Worm (Caenorhabditis elegans) whole organism, young adult: ENCODE results near the gene fbxa-5.
A peak's percentile ranks its signal among the peaks of the same experiment; 100 is the strongest.

Experiments used
- B0261.1 ChIP-seq: sonication (generic microtip); optimal IDR thresholded peaks from 2 replicates; lab custom pipeline; 2016; ENCODE audit warnings: mild to moderate bottlenecking, missing genetic modification characterization, moderate library complexity, missing compliant biosample characterization
- B0336.3 ChIP-seq: fragments of 200-800 bp; sonication (Bioruptor generic); IDR thresholded peaks from 2 replicates; pipeline ENCODE4 v1.3.6; 2022; ENCODE audit warnings: missing genetic modification characterization, missing compliant biosample characterization
- F37B4.10 ChIP-seq: fragments of 200-800 bp; sonication (Bioruptor generic); IDR thresholded peaks from 2 replicates; pipeline ENCODE4 v1.3.6; 2022; ENCODE audit warnings: missing genetic modification characterization, missing compliant biosample characterization
- F39B2.1 ChIP-seq: fragments of 200-800 bp; sonication (Bioruptor generic); IDR thresholded peaks from 2 replicates; pipeline ENCODE4 v1.3.6; 2022; ENCODE audit warnings: missing genetic modification reagents, missing genetic modification characterization, missing compliant biosample characterization
- F49E8.2 ChIP-seq: sonication (generic microtip); optimal IDR thresholded peaks from 3 replicates; lab custom pipeline; 2017; ENCODE audit warnings: missing genetic modification characterization, mild to moderate bottlenecking, missing compliant biosample characterization, antibody characterized with exemption, moderate library complexity; ENCODE audit not compliant: insufficient read depth
- F55B11.4 ChIP-seq: sonication (generic microtip); optimal IDR thresholded peaks from 2 replicates; lab custom pipeline; 2016; ENCODE audit warnings: missing compliant biosample characterization, missing genetic modification characterization, borderline replicate concordance; ENCODE audit not compliant: insufficient read depth
- Y56A3A.18 ChIP-seq: fragments of 200-800 bp; sonication (Bioruptor generic); IDR thresholded peaks from 2 replicates; pipeline ENCODE4 v1.3.6; 2022; ENCODE audit warnings: missing genetic modification reagents, missing genetic modification characterization, missing compliant biosample characterization
- Y79H2A.3 ChIP-seq: fragments of 200-800 bp; sonication (Bioruptor generic); conservative IDR thresholded peaks from 2 replicates; pipeline ENCODE4 v1.3.6; 2022; ENCODE audit warnings: missing genetic modification reagents, missing genetic modification characterization, missing compliant biosample characterization
- akir-1 ChIP-seq: fragments of 200-800 bp; sonication (Bioruptor generic); optimal IDR thresholded peaks from 2 replicates; lab custom pipeline; 2018; ENCODE audit warnings: mild to moderate bottlenecking, missing genetic modification characterization, moderate library complexity, missing compliant biosample characterization
- atf-7 ChIP-seq: sonication (generic microtip); optimal IDR thresholded peaks from 2 replicates; lab custom pipeline; 2017; ENCODE audit warnings: mild to moderate bottlenecking, missing genetic modification characterization, missing compliant biosample characterization
- bed-2 ChIP-seq: fragments of 200-800 bp; sonication (Bioruptor generic); IDR thresholded peaks from 2 replicates; pipeline ENCODE4 v1.3.6; 2022; ENCODE audit warnings: missing genetic modification reagents, missing genetic modification characterization, missing compliant biosample characterization
- ccch-3 ChIP-seq: fragments of 200-800 bp; sonication (Bioruptor generic); optimal IDR thresholded peaks from 2 replicates; lab custom pipeline; 2018; ENCODE audit warnings: mild to moderate bottlenecking, missing genetic modification characterization, missing compliant biosample characterization
- cebp-1 ChIP-seq, 2 experiments: fragments of 200-800 bp in 1 of 2; sonication (Bioruptor generic) in 1 of 2; sonication (generic microtip) in 1 of 2; IDR thresholded peaks in 1 of 2; optimal IDR thresholded peaks in 1 of 2; 2 replicates each; pipeline versions ENCODE4 v1.3.6 to Lab custom; 2017 to 2022; ENCODE audit warnings: missing compliant biosample characterization in 2 of 2, missing genetic modification characterization in 2 of 2, mild to moderate bottlenecking in 1 of 2, missing genetic modification reagents in 1 of 2, moderate library complexity in 1 of 2
- ceh-40 ChIP-seq: fragments of 200-800 bp; sonication (Bioruptor generic); IDR thresholded peaks from 2 replicates; pipeline ENCODE4 v1.3.6; 2022; ENCODE audit warnings: missing genetic modification characterization, missing compliant biosample characterization
- chd-7 ChIP-seq: sonication (generic microtip); optimal IDR thresholded peaks from 2 replicates; lab custom pipeline; 2016; ENCODE audit warnings: mild to moderate bottlenecking, missing genetic modification characterization, moderate library complexity, missing compliant biosample characterization
- egrh-3 ChIP-seq: fragments of 200-800 bp; sonication (Bioruptor generic); IDR thresholded peaks from 2 replicates; pipeline ENCODE4 v1.3.6; 2022; ENCODE audit warnings: missing genetic modification reagents, missing genetic modification characterization, missing compliant biosample characterization
- ets-4 ChIP-seq: fragments of 200-800 bp; sonication (Bioruptor generic); optimal IDR thresholded peaks from 2 replicates; lab custom pipeline; 2018; ENCODE audit warnings: mild to moderate bottlenecking, missing genetic modification characterization, missing compliant biosample characterization
- gei-17 ChIP-seq: fragments of 200-800 bp; sonication (Bioruptor generic); optimal IDR thresholded peaks from 2 replicates; lab custom pipeline; 2018; ENCODE audit warnings: mild to moderate bottlenecking, missing genetic modification characterization, missing compliant biosample characterization
- hlh-26 ChIP-seq: fragments of 200-800 bp; sonication (Bioruptor generic); conservative IDR thresholded peaks from 2 replicates; pipeline ENCODE4 v1.3.6; 2022; ENCODE audit warnings: missing genetic modification reagents, missing genetic modification characterization, missing compliant biosample characterization
- hmg-20 ChIP-seq: fragments of 200-800 bp; sonication (Bioruptor generic); IDR thresholded peaks from 2 replicates; pipeline ENCODE4 v1.3.6; 2022; ENCODE audit warnings: missing genetic modification reagents, missing genetic modification characterization, missing compliant biosample characterization
- let-607 ChIP-seq, 2 experiments: fragments of 200-800 bp in 1 of 2; sonication (Bioruptor generic) in 1 of 2; sonication (generic microtip) in 1 of 2; optimal IDR thresholded peaks; 2 replicates each; lab custom pipeline; 2016 to 2018; ENCODE audit warnings: mild to moderate bottlenecking in 2 of 2, missing compliant biosample characterization in 2 of 2, missing genetic modification characterization in 2 of 2, moderate library complexity in 2 of 2, missing genotype in 1 of 2
- lsy-27 ChIP-seq: sonication (generic microtip); optimal IDR thresholded peaks from 2 replicates; lab custom pipeline; 2017; ENCODE audit warnings: missing genetic modification characterization, mild to moderate bottlenecking, missing compliant biosample characterization, antibody characterized with exemption, missing genotype, borderline replicate concordance; ENCODE audit not compliant: insufficient read depth
- madf-10 ChIP-seq: sonication (generic microtip); optimal IDR thresholded peaks from 2 replicates; lab custom pipeline; 2016; ENCODE audit warnings: mild to moderate bottlenecking, missing genetic modification characterization, missing compliant biosample characterization
- mxl-1 ChIP-seq: sonication (generic microtip); optimal IDR thresholded peaks from 2 replicates; lab custom pipeline; 2016; ENCODE audit warnings: missing genetic modification characterization, missing compliant biosample characterization
- nfyb-1 ChIP-seq: fragments of 200-800 bp; sonication (Bioruptor generic); IDR thresholded peaks from 2 replicates; pipeline ENCODE4 v1.3.6; 2022; ENCODE audit warnings: missing genetic modification reagents, missing genetic modification characterization, missing compliant biosample characterization
- nhr-80 ChIP-seq: sonication (generic microtip); optimal IDR thresholded peaks from 2 replicates; lab custom pipeline; 2016; ENCODE audit warnings: missing genetic modification characterization, missing compliant biosample characterization
- pha-4 ChIP-seq: fragments of 150-350 bp; sonication (generic microtip); optimal IDR thresholded peaks from 2 replicates; lab custom pipeline; 2014; ENCODE audit warnings: missing biosample characterization, missing genetic modification reagents, missing genetic modification characterization
- rec-8 ChIP-seq, 2 experiments: sonication (generic microtip); optimal IDR thresholded peaks; 2 replicates each; lab custom pipeline; 2016; ENCODE audit warnings: mild to moderate bottlenecking in 2 of 2, missing genetic modification characterization in 2 of 2, missing genetic modification reagents in 2 of 2, missing genotype in 2 of 2, missing biosample characterization in 1 of 2, missing compliant biosample characterization in 1 of 2, moderate library complexity in 1 of 2
- snpc-1.3 ChIP-seq: sonication (generic microtip); optimal IDR thresholded peaks from 2 replicates; lab custom pipeline; 2017; ENCODE audit warnings: missing genetic modification characterization, mild to moderate bottlenecking, missing compliant biosample characterization, antibody characterized with exemption, moderate library complexity, missing genotype, missing genetic modification reagents; ENCODE audit not compliant: insufficient read depth
- snpc-3.4 ChIP-seq: sonication (generic microtip); optimal IDR thresholded peaks from 2 replicates; lab custom pipeline; 2017; ENCODE audit warnings: missing genetic modification characterization, mild to moderate bottlenecking, missing compliant biosample characterization, antibody characterized with exemption, moderate library complexity, missing genotype, missing genetic modification reagents
- somi-1 ChIP-seq: fragments of 200-800 bp; sonication (Bioruptor generic); optimal IDR thresholded peaks from 2 replicates; lab custom pipeline; 2018; ENCODE audit warnings: mild to moderate bottlenecking, missing genetic modification characterization, missing compliant biosample characterization
- xnd-1 ChIP-seq: sonication (generic microtip); optimal IDR thresholded peaks from 2 replicates; lab custom pipeline; 2016; ENCODE audit warnings: missing genotype, missing genetic modification reagents, missing genetic modification characterization, missing compliant biosample characterization
- zfh-2 ChIP-seq: fragments of 200-800 bp; sonication (Bioruptor generic); conservative IDR thresholded peaks from 2 replicates; pipeline ENCODE4 v1.3.6; 2022; ENCODE audit warnings: missing genetic modification reagents, missing genetic modification characterization, missing compliant biosample characterization
- zim-3 ChIP-seq: sonication (generic microtip); optimal IDR thresholded peaks from 2 replicates; lab custom pipeline; 2017; ENCODE audit warnings: mild to moderate bottlenecking, missing genetic modification characterization, moderate library complexity, missing compliant biosample characterization
- ztf-22 ChIP-seq: fragments of 200-800 bp; sonication (Bioruptor generic); optimal IDR thresholded peaks from 2 replicates; lab custom pipeline; 2018; ENCODE audit warnings: mild to moderate bottlenecking, missing genetic modification characterization, moderate library complexity, missing compliant biosample characterization
- ztf-3 ChIP-seq: fragments of 200-800 bp; sonication (Bioruptor generic); optimal IDR thresholded peaks from 2 replicates; lab custom pipeline; 2018; ENCODE audit warnings: mild to moderate bottlenecking, missing genetic modification characterization, missing compliant biosample characterization

fbxa-5 gene

ce11 chrIII:1324513-1324912 lies 15.6 kb downstream of the fbxa-5 start, which contains the start of gene fbxa-14:
Gene fbxa-14, minus strand, starts transcription at chrIII:1324613.
- TF ChIP-seq chd-7 (tag; lab: Kevin White, UChicago): no peak
- no peak for TF ChIP-seq akir-1 (GFP tag; lab: Kevin White, UChicago)
- no peak for TF ChIP-seq F49E8.2 (tag; lab: Kevin White, UChicago)
- TF ChIP-seq zim-3 (tag; lab: Kevin White, UChicago): no peak
- no peak for TF ChIP-seq ztf-3
- no peak for TF ChIP-seq Y56A3A.18 (GFP tag; lab: Robert Waterston, UW)
- no peak for TF ChIP-seq ccch-3 (GFP tag; lab: Kevin White, UChicago)
- no peak for TF ChIP-seq snpc-3.4
- no peak for TF ChIP-seq somi-1 (GFP tag; lab: Kevin White, UChicago)
- TF ChIP-seq let-607 (tag; optimal IDR thresholded peaks at IDR 0.05; lab: Kevin White, UChicago): no peak
- no peak for TF ChIP-seq F55B11.4 (tag; lab: Kevin White, UChicago)
- TF ChIP-seq snpc-1.3: no peak
- no peak for TF ChIP-seq B0261.1

ce11 chrIII:1323555-1323954 lies 16.6 kb downstream of the fbxa-5 start:
- TF ChIP-seq atf-7 (tag; lab: Kevin White, UChicago): peak; percentile 35
- TF ChIP-seq madf-10 (tag; lab: Kevin White, UChicago): no peak
- TF ChIP-seq ets-4: peak; percentile 17
- TF ChIP-seq xnd-1: no peak
- no peak for TF ChIP-seq B0336.3 (GFP tag; lab: Robert Waterston, UW)
- peak; percentile 21; the same call in 1 of the 2 replicates for TF ChIP-seq cebp-1 (GFP tag; IDR thresholded peaks at IDR 0.05; lab: Robert Waterston, UW)
- peak; percentile 32 for TF ChIP-seq cebp-1 (tag; optimal IDR thresholded peaks at IDR 0.05; lab: Kevin White, UChicago)
- TF ChIP-seq nhr-80: peak; percentile 72

ce11 chrIII:1321561-1321960 lies 18.6 kb downstream of the fbxa-5 start, which contains the start of gene fbxa-15:
Gene fbxa-15, minus strand, starts transcription at chrIII:1321661.
- TF ChIP-seq hmg-20 (GFP tag; lab: Robert Waterston, UW): no peak

ce11 chrIII:1315038-1315437 lies 25.1 kb downstream of the fbxa-5 start, which contains the start of the genes fbxa-80 and fbxa-19:
Gene fbxa-80, minus strand, starts transcription at chrIII:1315210.
Gene fbxa-19, plus strand, starts transcription at chrIII:1315401.
- TF ChIP-seq ztf-22 (GFP tag; lab: Kevin White, UChicago) (no peak), egrh-3 (no peak), nhr-80 (peak; percentile 43), gei-17 (no peak)

ce11 chrIII:1314283-1314682 lies 25.9 kb downstream of the fbxa-5 start:
- TF ChIP-seq pha-4 (tag; lab: Kevin White, UChicago): no peak
- TF ChIP-seq rec-8 (tag; optimal IDR thresholded peaks at IDR 0.05; lab: Kevin White, UChicago): no peak
- no peak for TF ChIP-seq lsy-27 (tag; lab: Kevin White, UChicago)
- TF ChIP-seq Y79H2A.3 (GFP tag; lab: Robert Waterston, UW): no peak
- TF ChIP-seq zfh-2 (GFP tag; lab: Robert Waterston, UW): no peak
- no peak for TF ChIP-seq F39B2.1 (GFP tag; lab: Robert Waterston, UW)
- no peak for TF ChIP-seq F37B4.10
- no peak for TF ChIP-seq ceh-40 (GFP tag; lab: Robert Waterston, UW)
- no peak for TF ChIP-seq hlh-26 (GFP tag; lab: Robert Waterston, UW)
- TF ChIP-seq nfyb-1: no peak
- TF ChIP-seq ztf-3: no peak
- TF ChIP-seq mxl-1 (tag; lab: Kevin White, UChicago): no peak
- TF ChIP-seq bed-2 (GFP tag; lab: Robert Waterston, UW): no peak
